Worm (Caenorhabditis elegans): ENCODE data around the gene E02C12.9.

E02C12.9 gene

ce11 chrV:9343629-9344624 lies 31.4 kb downstream of the E02C12.9 start, which contains the start of gene tos-1 (continued):
- TF ChIP-seq zag-1 (tag; optimal IDR thresholded peaks at IDR 0.05) (peak; percentile 86), sptf-1 (tag; optimal IDR thresholded peaks at IDR 0.05) (no peak), vab-15 (tag; optimal IDR thresholded peaks at IDR 0.05) (peak; percentile 97), unc-30 (tag; optimal IDR thresholded peaks at IDR 0.05) (no peak), unc-62 (GFP tag; optimal IDR thresholded peaks at IDR 0.05) (peak; percentile 90), Y116A8C.19 (tag; optimal IDR thresholded peaks at IDR 0.05; ENCODE audit: borderline replicate concordance) (peak; percentile 44), sup-37 (GFP tag; optimal IDR thresholded peaks at IDR 0.05) (peak; percentile 98), C04F5.9 (tag; optimal IDR thresholded peaks at IDR 0.05) (peak; percentile 89), snpc-4 (tag; optimal IDR thresholded peaks at IDR 0.05) (peak; percentile 73), jun-1 (tag; optimal IDR thresholded peaks at IDR 0.05) (peak; percentile 99), irx-1 (tag; optimal IDR thresholded peaks at IDR 0.05) (peak; percentile 98), mab-9 (GFP tag; IDR thresholded peaks at IDR 0.05) (peak; percentile 95), nhr-76 (tag; optimal IDR thresholded peaks at IDR 0.05) (peak; percentile 85), blmp-1 (tag; optimal IDR thresholded peaks at IDR 0.05) (peak; percentile 72), ceh-82 (tag; optimal IDR thresholded peaks at IDR 0.05) (peak; percentile 73 to 95 (median 94)), alr-1 (tag; optimal IDR thresholded peaks at IDR 0.05; ENCODE audit: borderline replicate concordance) (no peak), unc-86 (tag; optimal IDR thresholded peaks at IDR 0.05) (peak; percentile 100), aly-2 (tag; optimal IDR thresholded peaks at IDR 0.05) (peak; percentile 86), hlh-4 (tag; optimal IDR thresholded peaks at IDR 0.05) (peak; percentile 73), ces-1 (GFP tag; optimal IDR thresholded peaks at IDR 0.05) (no peak), dpl-1 (GFP tag; optimal IDR thresholded peaks at IDR 0.05) (peak; percentile 78 to 85 (median 80)), lin-15B (tag; optimal IDR thresholded peaks at IDR 0.05) (peak; percentile 66), egl-27 (tag; optimal IDR thresholded peaks at IDR 0.05) (peak; percentile 82 to 95), fkh-10 (GFP tag; optimal IDR thresholded peaks at IDR 0.05) (peak; percentile 98), ceh-90 (tag; optimal IDR thresholded peaks at IDR 0.05) (peak; percentile 35), hlh-17 (GFP tag; optimal IDR thresholded peaks at IDR 0.05; ENCODE audit: borderline replicate concordance) (no peak), nhr-84 (tag; optimal IDR thresholded peaks at IDR 0.05) (peak; percentile 71), efl-1 (optimal IDR thresholded peaks at IDR 0.05) (peak; percentile 90 to 92), efl-1 (GFP tag; optimal IDR thresholded peaks at IDR 0.05 in 1 of 2) (peak; percentile 78 to 99), rnt-1 (tag; optimal IDR thresholded peaks at IDR 0.05) (peak; percentile 82), nhr-47 (tag; optimal IDR thresholded peaks at IDR 0.05) (peak; percentile 100), nhr-12 (tag; optimal IDR thresholded peaks at IDR 0.05) (peak; percentile 71), fkh-8 (tag; optimal IDR thresholded peaks at IDR 0.05) (peak; percentile 100), aha-1 (tag; optimal IDR thresholded peaks at IDR 0.05) (peak; percentile 90), grh-1 (GFP tag; IDR thresholded peaks at IDR 0.05) (peak; percentile 99), snu-23 (GFP tag; optimal IDR thresholded peaks at IDR 0.05) (peak; percentile 100), ceh-8 (GFP tag; optimal IDR thresholded peaks at IDR 0.05) (peak; percentile 94), skn-1 (tag; optimal IDR thresholded peaks at IDR 0.05) (peak; percentile 69), lsy-2 (tag; optimal IDR thresholded peaks at IDR 0.05) (peak; percentile 89 to 96)

ce11 chrV:9342965-9343628 lies 32.2 kb downstream of the E02C12.9 start:
- 0 out of 2 replicates have a peak, but pooled peaks have one; percentile 25 for TF ChIP-seq nhr-19 (GFP tag; conservative IDR thresholded peaks at IDR 0.05)
- no peak for TF ChIP-seq aly-2 (tag; optimal IDR thresholded peaks at IDR 0.05)
- TF ChIP-seq nhr-85 (tag): peak; percentile 20
- no peak for TF ChIP-seq elt-2 (tag; optimal IDR thresholded peaks at IDR 0.05)
- TF ChIP-seq ets-5 (GFP tag; IDR thresholded peaks at IDR 0.05): no peak
- peak; percentile 14; the same call in 1 of the 2 replicates for TF ChIP-seq isw-1 (GFP tag; IDR thresholded peaks at IDR 0.05)
- TF ChIP-seq efl-1 (optimal IDR thresholded peaks at IDR 0.05): no peak
- peak in 1 of 2 experiments; percentile 93 for TF ChIP-seq efl-1 (GFP tag; optimal IDR thresholded peaks at IDR 0.05 in 1 of 2)

All from whole organism, L1 larva.